Fruit fly (Drosophila melanogaster) whole organism: ENCODE data around the gene CG43367.

Experiments
- Dll ChIP-seq: fragments of >200 bp; optimal IDR thresholded peaks from 2 replicates; lab custom pipeline; 2017
- EcR ChIP-seq, 2 experiments: fragments of >200 bp; optimal IDR thresholded peaks; 2 replicates each; lab custom pipeline; 2017; ENCODE audit warnings: missing biosample characterization in 2 of 2, missing genetic modification characterization in 2 of 2, missing genetic modification reagents in 2 of 2
- psq ChIP-seq: fragments of >200 bp; optimal IDR thresholded peaks from 2 replicates; lab custom pipeline; 2017

DNA sequence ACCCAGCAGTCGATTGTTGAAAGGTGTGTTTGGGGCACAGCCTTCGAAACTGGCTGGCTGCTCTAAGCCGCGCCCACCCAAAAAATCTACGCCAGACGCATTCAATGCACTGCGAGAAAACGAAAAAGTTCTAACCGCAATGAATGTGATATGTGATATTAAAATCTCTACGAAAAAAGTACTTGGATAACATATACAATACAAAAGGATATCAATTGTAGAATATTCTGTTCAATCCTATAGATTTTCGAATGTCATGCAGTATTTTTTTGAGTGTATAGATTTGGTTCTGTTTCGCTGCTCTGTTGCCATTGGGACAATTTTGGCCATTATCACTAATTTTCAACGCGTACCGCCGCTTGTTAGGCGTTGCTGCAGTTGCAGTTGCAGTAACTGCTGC lies 15.9 kb downstream of the CG43367 start:
- no peak for TF ChIP-seq EcR (GFP tag; optimal IDR thresholded peaks at IDR 0.05; lab: Kevin White, UChicago)
- TF ChIP-seq psq (lab: Kevin White, UChicago) = no peak
- TF ChIP-seq Dll (lab: Kevin White, UChicago) = no peak
